Fruit fly (Drosophila melanogaster): ENCODE results near the gene mRpL24.

The mRpL24 gene

DNA sequence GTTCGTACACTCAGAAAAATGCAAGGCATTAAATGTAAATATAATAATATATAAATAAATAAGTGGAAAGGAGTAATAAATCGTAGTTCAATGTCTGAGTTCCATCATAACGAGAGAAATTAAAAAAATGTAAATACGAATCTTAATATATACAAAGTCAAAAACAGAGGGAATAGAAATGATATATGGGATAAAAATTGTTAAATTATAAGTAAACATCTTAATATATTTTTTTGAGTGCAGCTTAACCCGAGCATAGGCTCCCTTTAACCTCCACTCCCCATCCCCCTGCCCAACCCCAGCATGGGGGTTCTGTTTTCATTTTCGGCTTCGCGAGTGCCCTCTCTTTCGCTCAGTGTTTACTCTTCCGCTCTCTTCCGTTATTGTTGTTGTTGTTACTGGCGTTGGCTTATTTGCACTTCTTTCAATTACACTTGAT, 29.4 kb downstream of the mRpL24 start:
- TF ChIP-seq CG33017 (tag; optimal IDR thresholded peaks at IDR 0.05) (no peak), kay (GFP tag; ENCODE audit: borderline replicate concordance) (no peak), bab1 (GFP tag; optimal IDR thresholded peaks at IDR 0.05) (peak; percentile 98), CG1620 (GFP tag; optimal IDR thresholded peaks at IDR 0.05) (peak; percentile 0), Crg-1 (GFP tag; optimal IDR thresholded peaks at IDR 0.05) (peak; percentile 55), Clk (GFP tag; optimal IDR thresholded peaks at IDR 0.05) (no peak), ovo (GFP tag; optimal IDR thresholded peaks at IDR 0.05) (peak; percentile 13), pad (GFP tag; optimal IDR thresholded peaks at IDR 0.05) (peak; percentile 79), CG12768 (GFP tag; optimal IDR thresholded peaks at IDR 0.05) (no peak), Hr96 (GFP tag; optimal IDR thresholded peaks at IDR 0.05) (peak; percentile 47), tj (GFP tag; optimal IDR thresholded peaks at IDR 0.05) (peak; percentile 68), Mnt (GFP tag; optimal IDR thresholded peaks at IDR 0.05) (no peak), CG11617 (GFP tag; optimal IDR thresholded peaks at IDR 0.05) (peak; percentile 81), CG5204 (GFP tag; optimal IDR thresholded peaks at IDR 0.05) (no peak), CG7045 (GFP tag; optimal IDR thresholded peaks at IDR 0.05) (no peak), CG7101 (tag; optimal IDR thresholded peaks at IDR 0.05) (peak; percentile 73), cnc (optimal IDR thresholded peaks at IDR 0.05) (no peak), CG14711 (tag; optimal IDR thresholded peaks at IDR 0.05) (peak; percentile 77), toe (GFP tag; optimal IDR thresholded peaks at IDR 0.05) (no peak), cic (GFP tag; optimal IDR thresholded peaks at IDR 0.05) (no peak)

DNA sequence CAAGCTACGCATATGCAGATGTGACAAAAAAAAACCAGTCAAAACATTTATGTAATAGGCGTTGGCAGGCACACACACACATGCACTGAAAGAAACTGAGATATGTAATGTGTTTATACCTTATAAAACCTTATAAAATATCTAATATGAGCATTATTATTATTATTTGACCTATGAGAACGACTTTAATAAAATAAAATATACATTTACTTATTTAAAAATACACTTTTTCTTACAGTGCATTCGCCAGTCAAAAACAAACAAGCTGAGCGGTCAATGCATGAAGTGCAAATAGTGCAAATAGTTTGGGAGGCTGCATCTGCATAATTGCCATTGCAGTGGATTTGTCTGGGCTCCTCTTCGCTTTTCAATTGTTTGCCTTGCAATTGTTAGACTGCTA, 37.2 kb downstream of the mRpL24 start:
- TF ChIP-seq ovo (GFP tag; optimal IDR thresholded peaks at IDR 0.05) (no peak), Hr96 (GFP tag; optimal IDR thresholded peaks at IDR 0.05) (no peak), CG11617 (GFP tag; optimal IDR thresholded peaks at IDR 0.05) (peak; percentile 0), Clk (GFP tag; optimal IDR thresholded peaks at IDR 0.05) (no peak), cnc (optimal IDR thresholded peaks at IDR 0.05) (no peak), CG14711 (tag; optimal IDR thresholded peaks at IDR 0.05) (peak; percentile 49), CG12768 (GFP tag; optimal IDR thresholded peaks at IDR 0.05) (peak; percentile 27), CG7101 (tag; optimal IDR thresholded peaks at IDR 0.05) (peak; percentile 28), tj (GFP tag; optimal IDR thresholded peaks at IDR 0.05) (peak; percentile 81)

DNA sequence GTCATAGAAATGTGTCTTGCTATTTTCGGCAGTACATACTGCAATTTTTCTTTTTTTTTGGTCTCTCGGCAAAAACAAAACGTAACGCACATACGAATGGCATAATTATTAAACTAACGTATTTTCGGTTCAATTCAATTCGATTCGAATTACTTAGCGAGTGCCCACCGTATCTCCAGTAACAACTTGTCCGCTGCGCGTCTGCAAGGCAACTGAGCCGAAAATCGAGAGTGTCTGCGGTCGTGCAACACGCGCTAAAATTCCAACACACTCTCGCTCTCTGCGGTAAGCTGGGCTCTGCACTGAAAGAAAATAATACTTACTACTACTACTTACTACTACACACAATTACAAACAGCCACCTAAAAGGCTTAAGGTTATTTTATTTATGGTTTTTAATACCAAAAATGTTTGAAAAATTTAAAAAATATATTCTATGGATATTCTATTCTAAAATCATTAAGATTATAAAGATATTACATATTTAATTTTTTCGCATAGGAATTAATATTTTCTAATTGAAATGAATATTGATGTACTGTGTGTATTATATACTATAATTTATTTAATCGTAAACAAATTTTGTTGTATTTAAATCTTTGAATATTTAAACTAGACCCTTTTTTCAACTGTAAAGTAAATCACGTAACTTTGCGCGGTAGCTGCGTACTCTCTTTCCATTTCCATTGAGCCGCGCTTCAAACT, 38.5 kb downstream of the mRpL24 start, which contains the start of gene snsl:
Gene snsl (minus strand): TSS at position 217 of the 705 bp plus-strand sequence.
- TF ChIP-seq bab1 (GFP tag; optimal IDR thresholded peaks at IDR 0.05) (peak; percentile 10), CG12768 (GFP tag; optimal IDR thresholded peaks at IDR 0.05) (no peak), Crg-1 (GFP tag; optimal IDR thresholded peaks at IDR 0.05) (no peak), Clk (GFP tag; optimal IDR thresholded peaks at IDR 0.05) (no peak), cnc (optimal IDR thresholded peaks at IDR 0.05) (no peak), CG7101 (tag; optimal IDR thresholded peaks at IDR 0.05) (peak; percentile 7), cic (GFP tag; optimal IDR thresholded peaks at IDR 0.05) (no peak), tj (GFP tag; optimal IDR thresholded peaks at IDR 0.05) (no peak), CG5204 (GFP tag; optimal IDR thresholded peaks at IDR 0.05) (no peak), CG7045 (GFP tag; optimal IDR thresholded peaks at IDR 0.05) (no peak), CG33017 (tag; optimal IDR thresholded peaks at IDR 0.05) (no peak)

DNA sequence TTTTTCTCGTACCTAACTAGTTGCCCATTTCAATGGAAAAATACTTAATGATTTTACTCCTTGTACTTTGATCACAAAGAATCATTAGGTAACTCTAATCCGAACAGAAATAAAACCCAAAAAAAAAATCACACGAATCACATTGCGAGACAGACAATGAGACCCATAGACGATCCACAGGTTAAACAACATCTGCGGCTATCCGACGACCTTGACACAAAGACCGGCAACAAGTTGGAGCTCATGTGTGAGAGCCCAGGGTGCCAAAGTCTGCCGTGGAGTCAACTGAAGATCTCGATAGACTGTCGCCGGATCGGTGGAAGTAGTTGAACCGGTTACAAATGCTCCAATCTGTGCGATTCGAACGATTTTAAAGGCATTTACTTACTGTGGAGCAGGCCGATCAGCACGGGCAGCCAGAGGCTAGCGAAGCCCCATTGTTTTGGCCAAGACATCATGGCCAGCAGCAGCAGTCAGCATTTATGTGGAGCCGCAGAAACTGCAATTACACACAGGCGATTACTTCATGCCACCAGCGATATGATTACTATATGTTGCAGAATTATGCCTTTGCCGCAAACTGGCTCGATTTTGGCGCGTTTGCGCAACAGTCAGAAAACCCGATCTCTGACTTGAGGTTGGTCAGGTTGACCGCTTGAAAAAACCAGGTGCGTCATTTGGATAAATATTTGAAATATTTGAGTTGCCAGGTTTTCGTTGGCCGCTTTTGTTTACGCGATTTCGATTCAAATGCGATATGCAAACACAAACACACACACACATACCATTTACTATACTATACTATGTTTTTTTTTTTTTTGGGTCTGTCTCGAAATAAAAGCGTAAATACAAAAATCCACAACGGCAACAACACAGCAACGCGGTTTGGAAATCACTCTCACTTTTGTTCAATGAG, 39.5 kb downstream of the mRpL24 start:
- no peak for TF ChIP-seq Clk (GFP tag; optimal IDR thresholded peaks at IDR 0.05)
- no peak for TF ChIP-seq Hr96 (GFP tag; optimal IDR thresholded peaks at IDR 0.05)
- TF ChIP-seq tj (GFP tag; optimal IDR thresholded peaks at IDR 0.05) = no peak
- TF ChIP-seq pad (GFP tag; optimal IDR thresholded peaks at IDR 0.05) = no peak
- TF ChIP-seq CG33017 (tag; optimal IDR thresholded peaks at IDR 0.05) = no peak
- TF ChIP-seq cic (GFP tag; optimal IDR thresholded peaks at IDR 0.05) = no peak
- TF ChIP-seq cnc (optimal IDR thresholded peaks at IDR 0.05) = no peak
- TF ChIP-seq kay (GFP tag; ENCODE audit: borderline replicate concordance) = no peak
- no peak for TF ChIP-seq CG11617 (GFP tag; optimal IDR thresholded peaks at IDR 0.05)
- TF ChIP-seq CG1620 (GFP tag; optimal IDR thresholded peaks at IDR 0.05) = no peak
- TF ChIP-seq Crg-1 (GFP tag; optimal IDR thresholded peaks at IDR 0.05) = no peak
- TF ChIP-seq CG14711 (tag; optimal IDR thresholded peaks at IDR 0.05) = no peak
- no peak for TF ChIP-seq CG7101 (tag; optimal IDR thresholded peaks at IDR 0.05)
- no peak for TF ChIP-seq CG7045 (GFP tag; optimal IDR thresholded peaks at IDR 0.05)
- TF ChIP-seq Mnt (GFP tag; optimal IDR thresholded peaks at IDR 0.05) = no peak
- TF ChIP-seq CG5204 (GFP tag; optimal IDR thresholded peaks at IDR 0.05) = no peak
- no peak for TF ChIP-seq ovo (GFP tag; optimal IDR thresholded peaks at IDR 0.05)

DNA sequence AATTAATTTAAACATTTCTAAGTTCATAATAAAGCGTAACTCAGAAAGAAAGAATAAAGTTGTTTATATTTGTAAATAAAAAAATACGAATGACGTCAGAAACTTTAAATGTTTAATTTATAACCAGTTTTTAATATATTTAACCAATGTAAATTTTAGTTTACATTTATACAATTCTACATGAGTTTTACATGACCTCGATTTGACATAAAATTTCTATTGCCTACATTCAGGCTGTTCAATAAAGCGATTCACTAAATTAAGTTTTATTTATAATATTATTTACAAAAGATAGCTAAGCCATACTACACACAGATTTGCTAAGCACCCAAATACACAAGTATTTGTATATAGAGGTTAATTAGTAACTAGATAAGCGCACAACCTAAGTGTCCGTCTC, 41.3 kb downstream of the mRpL24 start:
- TF ChIP-seq tj (GFP tag; optimal IDR thresholded peaks at IDR 0.05) (no peak), toe (GFP tag; optimal IDR thresholded peaks at IDR 0.05) (no peak), CG12768 (GFP tag; optimal IDR thresholded peaks at IDR 0.05) (no peak), Clk (GFP tag; optimal IDR thresholded peaks at IDR 0.05) (no peak), CG33017 (tag; optimal IDR thresholded peaks at IDR 0.05) (no peak), CG14711 (tag; optimal IDR thresholded peaks at IDR 0.05) (no peak), Mnt (GFP tag; optimal IDR thresholded peaks at IDR 0.05) (no peak), CG7045 (GFP tag; optimal IDR thresholded peaks at IDR 0.05) (no peak), CG7101 (tag; optimal IDR thresholded peaks at IDR 0.05) (no peak), CG5204 (GFP tag; optimal IDR thresholded peaks at IDR 0.05) (no peak), CG11617 (GFP tag; optimal IDR thresholded peaks at IDR 0.05) (no peak), kay (GFP tag; ENCODE audit: borderline replicate concordance) (no peak), pad (GFP tag; optimal IDR thresholded peaks at IDR 0.05) (no peak), bab1 (GFP tag; optimal IDR thresholded peaks at IDR 0.05) (no peak), Crg-1 (GFP tag; optimal IDR thresholded peaks at IDR 0.05) (no peak), ovo (GFP tag; optimal IDR thresholded peaks at IDR 0.05) (no peak), cic (GFP tag; optimal IDR thresholded peaks at IDR 0.05) (no peak), cnc (optimal IDR thresholded peaks at IDR 0.05) (no peak), CG1620 (GFP tag; optimal IDR thresholded peaks at IDR 0.05) (no peak)
